Worm (Caenorhabditis elegans) whole organism, L4 larva: ENCODE measurements around the gene igcm-1.

ENCODE experiments used
- Y75B8A.6 ChIP-seq: fragments of 200-800 bp; sonication (Bioruptor generic); IDR thresholded peaks from 2 replicates; pipeline ENCODE4 v1.3.6; 2022; ENCODE audit warnings: missing genetic modification reagents, missing genetic modification characterization, missing compliant biosample characterization
- daf-12 ChIP-seq: fragments of 150-350 bp; optimal IDR thresholded peaks from 2 replicates; lab custom pipeline; 2014; ENCODE audit warnings: missing biosample characterization, missing genetic modification reagents, missing genetic modification characterization
- egl-43 ChIP-seq: fragments of 200-800 bp; sonication (Bioruptor generic); IDR thresholded peaks from 2 replicates; pipeline ENCODE4 v1.3.6; 2022; ENCODE audit warnings: missing genetic modification reagents, missing genetic modification characterization, missing compliant biosample characterization
- fkh-10 ChIP-seq: fragments of 150-350 bp; optimal IDR thresholded peaks from 2 replicates; lab custom pipeline; 2014; ENCODE audit warnings: missing biosample characterization, missing genetic modification reagents, missing genetic modification characterization
- lin-13 ChIP-seq: fragments of 150-350 bp; optimal IDR thresholded peaks from 2 replicates; lab custom pipeline; 2014; ENCODE audit warnings: missing biosample characterization, missing genetic modification reagents, missing genetic modification characterization
- mes-2 ChIP-seq: sonication (generic microtip); optimal IDR thresholded peaks from 2 replicates; lab custom pipeline; 2016; ENCODE audit warnings: missing genotype, mild to moderate bottlenecking, missing genetic modification characterization, missing compliant biosample characterization; ENCODE audit not compliant: poor library complexity, severe bottlenecking
- mxl-3 ChIP-seq: fragments of 200-800 bp; sonication (Bioruptor generic); optimal IDR thresholded peaks from 2 replicates; lab custom pipeline; 2018; ENCODE audit warnings: mild to moderate bottlenecking, missing genetic modification characterization, missing compliant biosample characterization

ce11 chrX:852739-853268, 1.5 kb upstream of the igcm-1 start:
- no peak for TF ChIP-seq egl-43 (GFP tag; lab: Robert Waterston, UW)
- TF ChIP-seq lin-13 (GFP tag; lab: Kevin White, UChicago), result no peak
- TF ChIP-seq Y75B8A.6, result no peak
- TF ChIP-seq mes-2 (tag; lab: Kevin White, UChicago), result no peak
- TF ChIP-seq daf-12 (tag; lab: Kevin White, UChicago), result no peak
- TF ChIP-seq fkh-10 (GFP tag; lab: Kevin White, UChicago), result no peak
- TF ChIP-seq mxl-3 (GFP tag; lab: Kevin White, UChicago), result no peak
